Worm (Caenorhabditis elegans): ENCODE data around the gene spp-9.
A peak's percentile ranks its signal among the peaks of the same experiment; 100 is the strongest.

Gene spp-9

DNA sequence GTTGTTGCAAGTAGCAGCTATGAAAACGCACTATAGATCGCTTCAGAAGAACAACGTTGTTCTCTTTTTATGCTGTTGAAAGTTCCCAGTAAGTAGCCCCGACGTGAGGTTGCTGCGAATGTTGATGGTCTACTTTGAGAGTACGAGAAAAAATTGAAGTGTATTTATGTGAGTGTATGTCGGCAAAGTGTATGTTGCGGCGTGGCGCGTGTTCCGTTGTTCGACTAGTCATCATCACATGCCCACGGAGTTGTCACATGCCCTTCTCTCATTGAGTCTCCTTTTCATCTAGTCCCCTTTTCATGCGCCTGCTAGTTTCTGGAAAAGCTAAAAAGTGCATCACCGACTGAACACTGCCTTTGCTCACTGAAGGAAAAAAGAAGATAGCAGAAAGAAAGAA, 15.7 kb upstream of the spp-9 start:
- TF ChIP-seq nhr-2 (tag; optimal IDR thresholded peaks at IDR 0.05) = no peak
- no peak for TF ChIP-seq nhr-237 (tag; optimal IDR thresholded peaks at IDR 0.05)

ce11 chrX:11472407-11472806, 15.2 kb upstream of the spp-9 start:
- TF ChIP-seq ces-1 (GFP tag; optimal IDR thresholded peaks at IDR 0.05) = peak; percentile 6
- TF ChIP-seq ceh-43 (GFP tag; optimal IDR thresholded peaks at IDR 0.05) = no peak

DNA sequence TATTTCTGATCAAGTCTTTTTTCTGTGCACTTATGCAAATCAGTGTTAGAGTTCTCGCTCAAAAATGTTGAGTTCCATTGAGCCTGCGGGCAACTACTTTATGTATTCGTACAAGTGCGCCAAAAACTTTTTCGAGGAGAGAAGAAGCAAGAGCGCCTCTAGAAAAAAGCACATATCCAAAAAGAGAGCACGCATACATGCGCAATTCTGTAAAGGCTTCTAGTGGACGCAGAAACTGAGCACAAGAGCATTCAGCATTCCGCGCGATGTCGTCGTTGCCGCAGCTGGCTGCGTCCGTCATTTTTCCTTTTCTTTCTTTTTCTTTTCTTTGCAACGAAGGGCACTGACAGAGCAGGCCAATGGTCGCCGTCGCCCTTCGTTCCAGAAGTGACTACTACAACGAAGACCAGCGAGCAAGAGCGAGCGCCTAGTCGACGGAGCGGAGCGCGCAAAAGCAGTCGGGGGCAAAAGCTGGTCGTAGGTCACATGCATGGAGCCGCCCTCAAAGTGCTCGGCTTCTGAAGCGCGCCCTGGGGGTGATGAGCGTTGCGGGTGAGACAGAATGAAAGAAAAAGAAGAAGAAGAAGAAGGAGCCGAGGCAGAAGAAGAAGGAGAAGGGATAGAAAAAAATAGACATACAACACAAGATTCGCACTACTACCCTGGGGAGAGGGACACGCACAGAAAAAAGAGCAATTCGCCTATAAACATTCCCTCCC, 14.5 kb upstream of the spp-9 start:
- TF ChIP-seq ham-2 (GFP tag; optimal IDR thresholded peaks at IDR 0.05) = no peak
- TF ChIP-seq sem-2 (GFP tag; optimal IDR thresholded peaks at IDR 0.05) = no peak
- no peak for TF ChIP-seq drap-1 (GFP tag; optimal IDR thresholded peaks at IDR 0.05)
- TF ChIP-seq M03D4.4 (tag; optimal IDR thresholded peaks at IDR 0.05) = no peak
- no peak for TF ChIP-seq ztf-11 (tag; optimal IDR thresholded peaks at IDR 0.05)
- TF ChIP-seq pha-4 (tag; optimal IDR thresholded peaks at IDR 0.05) = no peak
- TF ChIP-seq ces-1 (GFP tag; optimal IDR thresholded peaks at IDR 0.05) = peak; percentile 11
- TF ChIP-seq nhr-237 (tag; optimal IDR thresholded peaks at IDR 0.05) = no peak
- TF ChIP-seq sptf-1 (tag; optimal IDR thresholded peaks at IDR 0.05) = peak; percentile 31

DNA sequence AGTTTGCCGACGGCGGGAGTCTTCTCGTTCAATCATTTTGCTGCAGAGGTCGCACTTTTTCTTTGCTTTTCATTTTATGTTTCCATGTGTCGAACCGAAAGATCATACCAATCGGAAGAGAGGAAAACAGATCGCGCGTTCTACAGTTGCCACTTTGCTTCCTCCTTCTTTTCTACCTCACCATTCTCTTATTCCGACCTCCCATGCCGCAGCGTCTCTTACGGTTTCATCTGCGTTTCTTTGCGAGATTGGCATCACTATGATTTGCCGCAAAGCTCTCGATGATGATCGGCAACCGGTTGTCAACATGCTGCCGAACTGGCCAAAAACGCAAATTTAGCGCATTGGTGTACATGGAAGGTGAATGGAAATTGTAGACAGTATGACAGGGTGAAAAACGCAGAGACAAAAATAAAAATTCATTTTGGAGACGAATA, 13.4 kb upstream of the spp-9 start:
- TF ChIP-seq nhr-76 (tag; optimal IDR thresholded peaks at IDR 0.05) = no peak
- TF ChIP-seq flh-1 (GFP tag; optimal IDR thresholded peaks at IDR 0.05) = no peak
- peak; percentile 14 for TF ChIP-seq mep-1 (tag; optimal IDR thresholded peaks at IDR 0.05)
- TF ChIP-seq tbx-8 (GFP tag; optimal IDR thresholded peaks at IDR 0.05) = no peak
- peak; percentile 40 for TF ChIP-seq ham-2 (GFP tag; optimal IDR thresholded peaks at IDR 0.05)
- no peak for TF ChIP-seq elt-3 (tag; optimal IDR thresholded peaks at IDR 0.05)
- no peak for TF ChIP-seq M03D4.4 (tag; optimal IDR thresholded peaks at IDR 0.05)
- no peak for TF ChIP-seq blmp-1 (tag; optimal IDR thresholded peaks at IDR 0.05)
- TF ChIP-seq ztf-11 (tag; optimal IDR thresholded peaks at IDR 0.05) = no peak
- no peak for TF ChIP-seq nhr-28 (tag; optimal IDR thresholded peaks at IDR 0.05)
- peak; percentile 67 for TF ChIP-seq nhr-237 (tag; optimal IDR thresholded peaks at IDR 0.05)
- no peak for TF ChIP-seq zip-8 (tag; optimal IDR thresholded peaks at IDR 0.05)
- TF ChIP-seq ces-1 (GFP tag; optimal IDR thresholded peaks at IDR 0.05) = no peak
- no peak for TF ChIP-seq lin-13 (tag; optimal IDR thresholded peaks at IDR 0.05)
- TF ChIP-seq ceh-39 (tag; optimal IDR thresholded peaks at IDR 0.05) = no peak
- peak; percentile 53 for TF ChIP-seq pha-4 (tag; optimal IDR thresholded peaks at IDR 0.05)
- TF ChIP-seq nhr-12 (tag; optimal IDR thresholded peaks at IDR 0.05) = no peak

ce11 chrX:11474605-11475385, 12.8 kb upstream of the spp-9 start:
- TF ChIP-seq ceh-83 (GFP tag; optimal IDR thresholded peaks at IDR 0.05) (no peak), mep-1 (tag; optimal IDR thresholded peaks at IDR 0.05) (no peak), nhr-2 (tag; optimal IDR thresholded peaks at IDR 0.05) (no peak), unc-120 (tag; optimal IDR thresholded peaks at IDR 0.05; ENCODE audit: poor library complexity, severe bottlenecking) (no peak), ham-2 (GFP tag; optimal IDR thresholded peaks at IDR 0.05) (no peak), lsy-2 (tag; optimal IDR thresholded peaks at IDR 0.05) (no peak), sptf-1 (tag; optimal IDR thresholded peaks at IDR 0.05) (no peak)

- TF ChIP-seq M03D4.4 (tag; optimal IDR thresholded peaks at IDR 0.05) = no peak
- TF ChIP-seq zip-8 (tag; optimal IDR thresholded peaks at IDR 0.05) = no peak
- no peak for TF ChIP-seq sem-2 (GFP tag; optimal IDR thresholded peaks at IDR 0.05)
- TF ChIP-seq bed-3 (GFP tag; optimal IDR thresholded peaks at IDR 0.05) = no peak
- no peak for TF ChIP-seq unc-120 (tag; optimal IDR thresholded peaks at IDR 0.05; ENCODE audit: poor library complexity, severe bottlenecking)
- TF ChIP-seq nhr-237 (tag; optimal IDR thresholded peaks at IDR 0.05) = no peak
- no peak for TF ChIP-seq lin-32 (GFP tag; optimal IDR thresholded peaks at IDR 0.05)
- no peak for TF ChIP-seq elt-3 (tag; optimal IDR thresholded peaks at IDR 0.05)
- no peak for TF ChIP-seq unc-62 (GFP tag; optimal IDR thresholded peaks at IDR 0.05)
- TF ChIP-seq nhr-76 (tag; optimal IDR thresholded peaks at IDR 0.05) = no peak
- TF ChIP-seq blmp-1 (tag; optimal IDR thresholded peaks at IDR 0.05) = no peak
- no peak for TF ChIP-seq hlh-1 (tag; optimal IDR thresholded peaks at IDR 0.05)
- no peak for TF ChIP-seq elt-1 (tag; optimal IDR thresholded peaks at IDR 0.05; ENCODE audit: borderline replicate concordance, insufficient read depth)
- no peak for TF ChIP-seq mab-5 (tag; optimal IDR thresholded peaks at IDR 0.05)
Observed at ce11 chrX:11475780-11476179, 11.8 kb upstream of the spp-9 start.
